Worm (Caenorhabditis elegans): ENCODE data around the gene snf-11.

snf-11 gene

ce11 chrV:11314025-11314880, 6.0 kb upstream of the snf-11 start (continued):
- TF ChIP-seq fkh-4 (tag; optimal IDR thresholded peaks at IDR 0.05; ENCODE audit: borderline replicate concordance) (no peak), lin-14 (GFP tag; optimal IDR thresholded peaks at IDR 0.05) (peak; percentile 68), F16B12.6 (tag; optimal IDR thresholded peaks at IDR 0.05) (peak; percentile 3), sptf-1 (tag; optimal IDR thresholded peaks at IDR 0.05) (no peak), nhr-71 (tag; optimal IDR thresholded peaks at IDR 0.05) (peak; percentile 80), ceh-63 (GFP tag; optimal IDR thresholded peaks at IDR 0.05) (no peak), nhr-20 (tag; optimal IDR thresholded peaks at IDR 0.05) (peak; percentile 83), unc-30 (tag; optimal IDR thresholded peaks at IDR 0.05) (no peak), dsc-1 (tag; optimal IDR thresholded peaks at IDR 0.05) (peak; percentile 84), nhr-28 (tag; optimal IDR thresholded peaks at IDR 0.05) (no peak), egl-27 (tag; optimal IDR thresholded peaks at IDR 0.05) (no peak), Y116A8C.19 (tag; optimal IDR thresholded peaks at IDR 0.05; ENCODE audit: borderline replicate concordance) (no peak), nhr-90 (tag; optimal IDR thresholded peaks at IDR 0.05; ENCODE audit: poor library complexity) (peak; percentile 84), pax-3 (tag; optimal IDR thresholded peaks at IDR 0.05) (peak; percentile 35), aha-1 (tag; optimal IDR thresholded peaks at IDR 0.05) (no peak), nhr-77 (tag; optimal IDR thresholded peaks at IDR 0.05) (peak; percentile 74), unc-62 (GFP tag; optimal IDR thresholded peaks at IDR 0.05) (no peak), elt-3 (tag; optimal IDR thresholded peaks at IDR 0.05) (peak in 2 of 6 experiments; percentile 77 to 82), jun-1 (tag; optimal IDR thresholded peaks at IDR 0.05) (peak; percentile 82), snu-23 (GFP tag; optimal IDR thresholded peaks at IDR 0.05) (peak; percentile 70), nhr-237 (tag; optimal IDR thresholded peaks at IDR 0.05) (no peak), ztf-4 (tag; optimal IDR thresholded peaks at IDR 0.05) (peak; percentile 8), grh-1 (GFP tag; IDR thresholded peaks at IDR 0.05) (peak; percentile 65), unc-130 (tag; optimal IDR thresholded peaks at IDR 0.05) (peak; percentile 56), ama-1 (optimal IDR thresholded peaks at IDR 0.05) (no peak), lsy-2 (tag; optimal IDR thresholded peaks at IDR 0.05) (peak; percentile 62 to 81), nhr-12 (tag; optimal IDR thresholded peaks at IDR 0.05) (no peak), rnt-1 (tag; optimal IDR thresholded peaks at IDR 0.05) (peak; percentile 82), isw-1 (GFP tag; IDR thresholded peaks at IDR 0.05) (no peak), fkh-10 (GFP tag; optimal IDR thresholded peaks at IDR 0.05) (peak; percentile 7), C34B4.2 (tag; optimal IDR thresholded peaks at IDR 0.05) (no peak), efl-3 (GFP tag; optimal IDR thresholded peaks at IDR 0.05) (peak; percentile 64), fos-1 (tag; optimal IDR thresholded peaks at IDR 0.05) (peak; percentile 60), ztf-11 (tag; optimal IDR thresholded peaks at IDR 0.05) (peak in 1 of 2 experiments; percentile 80), mep-1 (tag; optimal IDR thresholded peaks at IDR 0.05) (peak; percentile 82), C16A3.4 (tag; optimal IDR thresholded peaks at IDR 0.05) (peak; percentile 81), blmp-1 (tag; optimal IDR thresholded peaks at IDR 0.05) (peak; percentile 67), ces-1 (GFP tag; optimal IDR thresholded peaks at IDR 0.05) (no peak), tlp-1 (tag; optimal IDR thresholded peaks at IDR 0.05) (no peak), hlh-17 (GFP tag; optimal IDR thresholded peaks at IDR 0.05; ENCODE audit: borderline replicate concordance) (no peak), pag-3 (tag; optimal IDR thresholded peaks at IDR 0.05; ENCODE audit: borderline replicate concordance, insufficient read depth) (no peak), xbp-1 (tag; optimal IDR thresholded peaks at IDR 0.05) (peak; percentile 66), ceh-8 (GFP tag; optimal IDR thresholded peaks at IDR 0.05) (peak; percentile 45), nhr-85 (tag) (peak; percentile 81)

Data from whole organism, L1 larva.